Worm (Caenorhabditis elegans) whole organism, L2 larva: Measurements from ENCODE around the gene str-236.

Source experiments
- C34F6.9 ChIP-seq: fragments of 150-350 bp; optimal IDR thresholded peaks from 2 replicates; lab custom pipeline; 2014; ENCODE audit warnings: missing biosample characterization, missing genetic modification characterization
- F13H6.1 ChIP-seq: sonication (generic microtip); optimal IDR thresholded peaks from 2 replicates; lab custom pipeline; 2016; ENCODE audit warnings: missing genetic modification characterization, missing compliant biosample characterization
- R02D3.7 ChIP-seq: fragments of 150-350 bp; optimal IDR thresholded peaks from 2 replicates; lab custom pipeline; 2014; ENCODE audit warnings: missing biosample characterization, missing genetic modification characterization
- Y55F3AM.14 ChIP-seq: fragments of 200-800 bp; sonication (Bioruptor generic); optimal IDR thresholded peaks from 2 replicates; lab custom pipeline; 2018; ENCODE audit warnings: mild to moderate bottlenecking, missing genetic modification characterization, missing compliant biosample characterization
- ZK546.5 ChIP-seq: sonication (generic microtip); optimal IDR thresholded peaks from 2 replicates; lab custom pipeline; 2017; ENCODE audit warnings: missing biosample characterization, missing genetic modification characterization
- alr-1 ChIP-seq: fragments of 150-350 bp; optimal IDR thresholded peaks from 2 replicates; lab custom pipeline; 2014; ENCODE audit warnings: missing biosample characterization, missing genetic modification characterization
- aly-2 ChIP-seq: fragments of 150-350 bp; optimal IDR thresholded peaks from 2 replicates; lab custom pipeline; 2014; ENCODE audit warnings: missing biosample characterization, missing genetic modification characterization
- ama-1 ChIP-seq: fragments of 150-350 bp; optimal IDR thresholded peaks from 2 replicates; lab custom pipeline; 2018; ENCODE audit warnings: inconsistent platforms
- ceh-16 ChIP-seq: fragments of 150-350 bp; optimal IDR thresholded peaks from 2 replicates; lab custom pipeline; 2014; ENCODE audit warnings: missing biosample characterization, missing genetic modification characterization
- ceh-82 ChIP-seq: fragments of 150-350 bp; optimal IDR thresholded peaks from 2 replicates; lab custom pipeline; 2014; ENCODE audit warnings: missing biosample characterization, missing genetic modification characterization
- dmd-4 ChIP-seq: sonication (generic microtip); optimal IDR thresholded peaks from 2 replicates; lab custom pipeline; 2017; ENCODE audit warnings: missing biosample characterization, missing genetic modification characterization
- egl-27 ChIP-seq: sonication (generic microtip); optimal IDR thresholded peaks from 3 replicates; lab custom pipeline; 2017; ENCODE audit warnings: missing biosample characterization, missing genetic modification reagents, missing genetic modification characterization
- elt-1 ChIP-seq: fragments of 150-350 bp; optimal IDR thresholded peaks from 2 replicates; lab custom pipeline; 2014; ENCODE audit warnings: missing biosample characterization, missing genetic modification characterization
- elt-3 ChIP-seq: sonication (generic microtip); optimal IDR thresholded peaks from 2 replicates; lab custom pipeline; 2017; ENCODE audit warnings: missing biosample characterization, missing genetic modification characterization
- fos-1 ChIP-seq: fragments of 150-350 bp; optimal IDR thresholded peaks from 2 replicates; lab custom pipeline; 2014; ENCODE audit warnings: missing biosample characterization, missing genetic modification characterization
- gmeb-1 ChIP-seq: fragments of 150-350 bp; optimal IDR thresholded peaks from 2 replicates; lab custom pipeline; 2014; ENCODE audit warnings: missing biosample characterization, missing genetic modification characterization
- lin-13 ChIP-seq: fragments of 150-350 bp; optimal IDR thresholded peaks from 2 replicates; lab custom pipeline; 2014; ENCODE audit warnings: missing biosample characterization, missing genetic modification reagents, missing genetic modification characterization
- lin-39 ChIP-seq: fragments of 150-350 bp; optimal IDR thresholded peaks from 2 replicates; lab custom pipeline; 2014; ENCODE audit warnings: missing biosample characterization, missing genetic modification reagents, missing genetic modification characterization
- lsy-2 ChIP-seq, 2 experiments: fragments of 150-350 bp in 1 of 2; sonication (generic microtip) in 1 of 2; optimal IDR thresholded peaks; 2 replicates each; lab custom pipeline; 2014 to 2017; ENCODE audit warnings: missing biosample characterization in 2 of 2, missing genetic modification characterization in 2 of 2
- mab-5 ChIP-seq: fragments of 150-350 bp; optimal IDR thresholded peaks from 2 replicates; lab custom pipeline; 2014; ENCODE audit warnings: missing biosample characterization, missing genetic modification characterization
- nhr-11 ChIP-seq: fragments of 150-350 bp; optimal IDR thresholded peaks from 2 replicates; lab custom pipeline; 2014; ENCODE audit warnings: missing biosample characterization, missing genetic modification characterization
- nhr-129 ChIP-seq: fragments of 150-350 bp; optimal IDR thresholded peaks from 2 replicates; lab custom pipeline; 2014; ENCODE audit warnings: missing biosample characterization, missing genetic modification characterization
- nhr-21 ChIP-seq: fragments of 150-350 bp; optimal IDR thresholded peaks from 2 replicates; lab custom pipeline; 2014; ENCODE audit warnings: missing biosample characterization, missing genetic modification characterization
- nhr-237 ChIP-seq: fragments of 150-350 bp; optimal IDR thresholded peaks from 2 replicates; lab custom pipeline; 2014; ENCODE audit warnings: missing biosample characterization, missing genetic modification characterization
- nhr-6 ChIP-seq: fragments of 150-350 bp; optimal IDR thresholded peaks from 2 replicates; lab custom pipeline; 2014; ENCODE audit warnings: missing biosample characterization, missing genetic modification characterization
- peb-1 ChIP-seq: fragments of 150-350 bp; optimal IDR thresholded peaks from 2 replicates; lab custom pipeline; 2014; ENCODE audit warnings: missing biosample characterization, missing genetic modification characterization
- sem-4 ChIP-seq: fragments of 150-350 bp; optimal IDR thresholded peaks from 2 replicates; lab custom pipeline; 2014; ENCODE audit warnings: missing biosample characterization, missing genetic modification reagents, missing genetic modification characterization
- skn-1 ChIP-seq: sonication (generic microtip); optimal IDR thresholded peaks from 2 replicates; lab custom pipeline; 2017; ENCODE audit warnings: missing biosample characterization, missing genetic modification characterization
- sma-3 ChIP-seq: sonication (generic microtip); optimal IDR thresholded peaks from 2 replicates; lab custom pipeline; 2016; ENCODE audit warnings: missing genetic modification reagents, missing genetic modification characterization, missing compliant biosample characterization
- sma-9 ChIP-seq, 2 experiments: fragments of 150-350 bp in 1 of 2; sonication (generic microtip) in 1 of 2; optimal IDR thresholded peaks; 2 replicates each; lab custom pipeline; 2014 to 2016; ENCODE audit warnings: missing genetic modification characterization in 2 of 2, mild to moderate bottlenecking in 1 of 2, missing biosample characterization in 1 of 2, missing compliant biosample characterization in 1 of 2, missing genetic modification reagents in 1 of 2, moderate library complexity in 1 of 2
- unc-55 ChIP-seq: fragments of 150-350 bp; sonication (generic microtip); optimal IDR thresholded peaks from 3 replicates; lab custom pipeline; 2014; ENCODE audit warnings: missing biosample characterization, missing genetic modification reagents, missing genetic modification characterization
- zag-1 ChIP-seq: fragments of 150-350 bp; optimal IDR thresholded peaks from 2 replicates; lab custom pipeline; 2014; ENCODE audit warnings: missing biosample characterization, missing genetic modification characterization
- ztf-1 ChIP-seq: fragments of 200-800 bp; sonication (Bioruptor generic); conservative IDR thresholded peaks from 2 replicates; pipeline ENCODE4 v1.3.6; 2022; ENCODE audit warnings: missing genetic modification characterization, missing compliant biosample characterization
- ztf-4 ChIP-seq: fragments of 150-350 bp; optimal IDR thresholded peaks from 2 replicates; lab custom pipeline; 2014; ENCODE audit warnings: missing biosample characterization, missing genetic modification characterization

The str-236 gene

ce11 chrV:1522485-1522884 lies 5.4 kb downstream of the str-236 start, which contains the start of gene str-243:
str-243 (plus strand) TSS chrV:1522785.
- TF ChIP-seq zag-1 (tag; lab: Kevin White, UChicago) (no peak), lsy-2 (tag; optimal IDR thresholded peaks at IDR 0.05; lab: Kevin White, UChicago) (no peak), nhr-6 (tag; lab: Kevin White, UChicago) (no peak), lin-13 (GFP tag; lab: Kevin White, UChicago) (no peak), peb-1 (tag; lab: Kevin White, UChicago) (no peak), nhr-21 (tag; lab: Kevin White, UChicago) (no peak), ama-1 (lab: Kevin White, UChicago) (no peak), sma-9 (GFP tag; optimal IDR thresholded peaks at IDR 0.05; lab: Kevin White, UChicago) (no peak), sma-9 (tag; optimal IDR thresholded peaks at IDR 0.05; lab: Kevin White, UChicago) (no peak), C34F6.9 (no peak), fos-1 (tag; lab: Kevin White, UChicago) (no peak), elt-3 (no peak)

- TF ChIP-seq ceh-82 (tag; lab: Kevin White, UChicago) (no peak), F13H6.1 (tag; lab: Kevin White, UChicago) (no peak), ztf-4 (tag; lab: Kevin White, UChicago) (no peak), nhr-6 (tag; lab: Kevin White, UChicago) (no peak), zag-1 (tag; lab: Kevin White, UChicago) (no peak), nhr-21 (tag; lab: Kevin White, UChicago) (no peak), ZK546.5 (tag; lab: Kevin White, UChicago) (no peak)
Observed at ce11 chrV:1521845-1522244, 6.0 kb downstream of the str-236 start, which contains the start of gene str-240. str-240 (minus strand) TSS chrV:1521945.

- no peak for TF ChIP-seq elt-1 (tag; lab: Kevin White, UChicago)
- no peak for TF ChIP-seq lin-39 (tag; lab: Kevin White, UChicago)
- TF ChIP-seq skn-1, result no peak
- no peak for TF ChIP-seq lsy-2 (tag; optimal IDR thresholded peaks at IDR 0.05; lab: Kevin White, UChicago)
- TF ChIP-seq ztf-4 (tag; lab: Kevin White, UChicago), result no peak
- TF ChIP-seq sma-3 (GFP tag; lab: Kevin White, UChicago), result no peak
- TF ChIP-seq ceh-16 (tag; lab: Kevin White, UChicago), result no peak
Observed at ce11 chrV:1511537-1511936, 16.3 kb downstream of the str-236 start, which contains the start of gene nhr-260. nhr-260 (minus strand) TSS chrV:1511637.

ce11 chrV:1505995-1506394 lies 21.9 kb downstream of the str-236 start, which contains the start of gene sru-28:
sru-28 (plus strand) TSS chrV:1506295.
- TF ChIP-seq sma-9 (GFP tag; optimal IDR thresholded peaks at IDR 0.05; lab: Kevin White, UChicago) (no peak), sma-9 (tag; optimal IDR thresholded peaks at IDR 0.05; lab: Kevin White, UChicago) (no peak), nhr-11 (tag; lab: Kevin White, UChicago) (no peak), F13H6.1 (tag; lab: Kevin White, UChicago) (no peak), ztf-1 (GFP tag; lab: Robert Waterston, UW) (no peak), mab-5 (no peak), egl-27 (tag; lab: Kevin White, UChicago) (no peak), gmeb-1 (no peak), Y55F3AM.14 (no peak), nhr-237 (no peak), nhr-129 (tag; lab: Kevin White, UChicago) (no peak), lsy-2 (tag; optimal IDR thresholded peaks at IDR 0.05; lab: Kevin White, UChicago) (no peak)

- TF ChIP-seq sem-4 (tag; lab: Kevin White, UChicago) (no peak), mab-5 (no peak), alr-1 (tag; lab: Kevin White, UChicago) (no peak), elt-3 (no peak), elt-1 (tag; lab: Kevin White, UChicago) (no peak), fos-1 (tag; lab: Kevin White, UChicago) (no peak), gmeb-1 (no peak), ama-1 (lab: Kevin White, UChicago) (no peak), dmd-4 (no peak), C34F6.9 (no peak), aly-2 (tag; lab: Kevin White, UChicago) (no peak), ztf-4 (tag; lab: Kevin White, UChicago) (no peak), peb-1 (tag; lab: Kevin White, UChicago) (no peak), R02D3.7 (tag; lab: Kevin White, UChicago) (no peak), nhr-21 (tag; lab: Kevin White, UChicago) (no peak), unc-55 (no peak), ceh-82 (tag; lab: Kevin White, UChicago) (no peak), lin-39 (tag; lab: Kevin White, UChicago) (no peak)
Observed at ce11 chrV:1499140-1499539, 28.7 kb downstream of the str-236 start, which contains the start of gene sru-27. sru-27 (plus strand) TSS chrV:1499440.
